Worm (Caenorhabditis elegans): ENCODE data around the gene F53C3.1.

The F53C3.1 gene

ce11 chrII:3896920-3897319, 14.9 kb upstream of the F53C3.1 start (continued):
- TF ChIP-seq nhr-28 (tag; optimal IDR thresholded peaks at IDR 0.05), result no peak
- no peak for TF ChIP-seq nhr-67 (tag; optimal IDR thresholded peaks at IDR 0.05)
- TF ChIP-seq lsy-12 (tag; optimal IDR thresholded peaks at IDR 0.05), result no peak
- TF ChIP-seq fos-1 (tag; optimal IDR thresholded peaks at IDR 0.05), result no peak
- TF ChIP-seq elt-1 (tag; optimal IDR thresholded peaks at IDR 0.05), result no peak
- TF ChIP-seq daf-12 (tag; optimal IDR thresholded peaks at IDR 0.05), result no peak
- TF ChIP-seq fkh-2 (tag; optimal IDR thresholded peaks at IDR 0.05), result no peak

ce11 chrII:3897758-3898494, 13.9 kb upstream of the F53C3.1 start, which contains the start of gene F53C3.6:
Gene F53C3.6 (plus strand): TSS chrII:3898142.
- TF ChIP-seq nfya-1 (tag; optimal IDR thresholded peaks at IDR 0.05; ENCODE audit: insufficient read depth) (peak; percentile 65), nhr-25 (tag; optimal IDR thresholded peaks at IDR 0.05) (peak; percentile 42), fkh-2 (tag; optimal IDR thresholded peaks at IDR 0.05) (no peak), nhr-12 (tag; optimal IDR thresholded peaks at IDR 0.05) (no peak), jun-1 (tag; optimal IDR thresholded peaks at IDR 0.05) (peak; percentile 33), lin-39 (tag; optimal IDR thresholded peaks at IDR 0.05) (peak; percentile 4), egl-5 (tag; optimal IDR thresholded peaks at IDR 0.05) (peak; percentile 52), pqm-1 (tag; optimal IDR thresholded peaks at IDR 0.05) (peak; percentile 16), mdl-1 (tag; optimal IDR thresholded peaks at IDR 0.05) (peak; percentile 16), ceh-28 (tag; optimal IDR thresholded peaks at IDR 0.05) (peak; percentile 37), nhr-237 (tag; optimal IDR thresholded peaks at IDR 0.05) (no peak), elt-2 (tag; optimal IDR thresholded peaks at IDR 0.05) (peak; percentile 44), egl-27 (tag; optimal IDR thresholded peaks at IDR 0.05) (peak; percentile 40)

- TF ChIP-seq ceh-82 (tag; optimal IDR thresholded peaks at IDR 0.05), result no peak
Measured at ce11 chrII:3901108-3901507, 10.7 kb upstream of the F53C3.1 start, which contains the start of gene F53C3.4. Gene F53C3.4 (plus strand): TSS chrII:3901408.

- no peak for TF ChIP-seq nhr-23 (tag; optimal IDR thresholded peaks at IDR 0.05)
- TF ChIP-seq nhr-25 (tag; optimal IDR thresholded peaks at IDR 0.05), result no peak
- TF ChIP-seq sea-2 (GFP tag; optimal IDR thresholded peaks at IDR 0.05), result no peak
- TF ChIP-seq daf-12 (tag; optimal IDR thresholded peaks at IDR 0.05), result no peak
- no peak for TF ChIP-seq lin-15B (tag; optimal IDR thresholded peaks at IDR 0.05)
Measured at ce11 chrII:3902798-3903197, 9.0 kb upstream of the F53C3.1 start, which contains the start of gene F53C3.3. Gene F53C3.3 (plus strand): TSS chrII:3902856.

- TF ChIP-seq elt-3 (tag; optimal IDR thresholded peaks at IDR 0.05) (no peak), lin-39 (tag; optimal IDR thresholded peaks at IDR 0.05) (no peak), ztf-4 (tag; optimal IDR thresholded peaks at IDR 0.05) (no peak), nhr-77 (tag; optimal IDR thresholded peaks at IDR 0.05) (no peak), pqm-1 (tag; optimal IDR thresholded peaks at IDR 0.05) (no peak), ceh-28 (tag; optimal IDR thresholded peaks at IDR 0.05) (no peak), lin-15B (tag; optimal IDR thresholded peaks at IDR 0.05) (no peak), fos-1 (tag; optimal IDR thresholded peaks at IDR 0.05) (no peak), pha-4 (tag; optimal IDR thresholded peaks at IDR 0.05) (no peak), ceh-82 (tag; optimal IDR thresholded peaks at IDR 0.05) (no peak), sea-2 (GFP tag; optimal IDR thresholded peaks at IDR 0.05) (no peak), ZK546.5 (tag; optimal IDR thresholded peaks at IDR 0.05) (no peak), nhr-43 (tag; optimal IDR thresholded peaks at IDR 0.05; ENCODE audit: poor library complexity, severe bottlenecking) (no peak), nhr-76 (tag; optimal IDR thresholded peaks at IDR 0.05) (no peak), mdl-1 (tag; optimal IDR thresholded peaks at IDR 0.05) (no peak), hmg-11 (tag; optimal IDR thresholded peaks at IDR 0.05) (no peak), unc-39 (tag; optimal IDR thresholded peaks at IDR 0.05) (no peak)
Measured at ce11 chrII:3906615-3907190, 5.1 kb upstream of the F53C3.1 start, which contains the start of the genes F53C3.11 and fbxb-103. Gene F53C3.11 (minus strand): TSS chrII:3906715. Gene fbxb-103 (plus strand): TSS chrII:3907140.

Data from whole organism, L3 larva.